Fruit fly (Drosophila melanogaster): ENCODE results near the gene Or65c.

DNA sequence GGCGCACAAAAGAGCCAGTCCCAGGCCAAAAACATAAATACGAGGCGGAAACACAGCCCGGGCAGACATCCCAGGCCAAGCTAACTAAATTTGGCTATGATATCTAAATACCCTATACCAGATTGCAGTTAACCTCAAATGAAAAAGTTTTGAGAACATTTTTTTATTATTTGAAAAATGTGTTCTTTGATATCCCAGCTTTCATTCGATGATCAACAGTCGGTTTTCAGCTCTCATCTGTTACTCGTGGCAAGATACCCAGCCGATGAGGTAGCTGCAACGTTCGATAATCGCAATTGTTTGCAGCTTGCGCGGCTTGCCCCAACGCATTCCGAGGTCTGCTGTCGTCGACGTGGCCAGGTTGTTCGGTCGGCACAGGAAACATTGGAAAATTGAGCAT is 20.1 kb upstream of the Or65c start:
- TF ChIP-seq pan (optimal IDR thresholded peaks at IDR 0.05) (no peak), CG8478 (optimal IDR thresholded peaks at IDR 0.05) (no peak), psq (optimal IDR thresholded peaks at IDR 0.05) (no peak), EcR (GFP tag; optimal IDR thresholded peaks at IDR 0.05) (no peak), Dll (optimal IDR thresholded peaks at IDR 0.05) (no peak)

Measured in whole organism.